Worm (Caenorhabditis elegans) whole organism, L3 larva: ENCODE measurements around the gene F40A3.2.
A peak's percentile ranks its signal among the peaks of the same experiment; 100 is the strongest.

ENCODE experiments used
- R02D3.7 ChIP-seq: fragments of 150-350 bp; optimal IDR thresholded peaks from 2 replicates; lab custom pipeline; 2014; ENCODE audit warnings: missing biosample characterization, missing genetic modification characterization
- aly-2 ChIP-seq: fragments of 150-350 bp; optimal IDR thresholded peaks from 2 replicates; lab custom pipeline; 2014; ENCODE audit warnings: missing biosample characterization, missing genetic modification characterization
- ceh-28 ChIP-seq: fragments of 150-350 bp; optimal IDR thresholded peaks from 2 replicates; lab custom pipeline; 2014; ENCODE audit warnings: missing biosample characterization, missing genetic modification reagents, missing genetic modification characterization
- ceh-82 ChIP-seq: fragments of 150-350 bp; optimal IDR thresholded peaks from 2 replicates; lab custom pipeline; 2014; ENCODE audit warnings: missing biosample characterization, missing genetic modification characterization
- daf-12 ChIP-seq: fragments of 150-350 bp; optimal IDR thresholded peaks from 2 replicates; lab custom pipeline; 2014; ENCODE audit warnings: missing biosample characterization, missing genetic modification reagents, missing genetic modification characterization
- egl-27 ChIP-seq: sonication (generic microtip); optimal IDR thresholded peaks from 4 replicates; lab custom pipeline; 2017; ENCODE audit warnings: missing biosample characterization, missing genetic modification reagents, missing genetic modification characterization
- egl-5 ChIP-seq: fragments of 150-350 bp; optimal IDR thresholded peaks from 2 replicates; lab custom pipeline; 2017; ENCODE audit warnings: missing biosample characterization, missing genetic modification reagents, missing genetic modification characterization, inconsistent platforms
- elt-2 ChIP-seq: sonication (generic microtip); optimal IDR thresholded peaks from 2 replicates; lab custom pipeline; 2016; ENCODE audit warnings: missing genetic modification reagents, mild to moderate bottlenecking, missing genetic modification characterization, missing compliant biosample characterization
- fkh-10 ChIP-seq: sonication (generic microtip); optimal IDR thresholded peaks from 2 replicates; lab custom pipeline; 2017; ENCODE audit warnings: missing biosample characterization, missing genetic modification reagents, missing genetic modification characterization
- fkh-2 ChIP-seq: fragments of 150-350 bp; optimal IDR thresholded peaks from 2 replicates; lab custom pipeline; 2014; ENCODE audit warnings: missing biosample characterization, missing genetic modification reagents, missing genetic modification characterization
- hmg-11 ChIP-seq: sonication (generic microtip); optimal IDR thresholded peaks from 2 replicates; lab custom pipeline; 2016; ENCODE audit warnings: missing genetic modification characterization, missing compliant biosample characterization
- lin-39 ChIP-seq: fragments of 150-350 bp; optimal IDR thresholded peaks from 2 replicates; lab custom pipeline; 2018; ENCODE audit warnings: missing biosample characterization, missing genetic modification reagents, missing genetic modification characterization
- lsy-12 ChIP-seq: sonication (generic microtip); optimal IDR thresholded peaks from 2 replicates; lab custom pipeline; 2016; ENCODE audit warnings: mild to moderate bottlenecking, missing genetic modification characterization, missing compliant biosample characterization
- mdl-1 ChIP-seq: fragments of 150-350 bp; optimal IDR thresholded peaks from 2 replicates; lab custom pipeline; 2014; ENCODE audit warnings: missing biosample characterization, missing genetic modification characterization
- nfya-1 ChIP-seq: sonication (generic microtip); optimal IDR thresholded peaks from 2 replicates; lab custom pipeline; 2017; ENCODE audit warnings: missing genetic modification characterization, mild to moderate bottlenecking, missing compliant biosample characterization, antibody characterized with exemption, moderate library complexity; ENCODE audit not compliant: insufficient read depth
- nhr-11 ChIP-seq: fragments of 150-350 bp; optimal IDR thresholded peaks from 2 replicates; lab custom pipeline; 2014; ENCODE audit warnings: missing biosample characterization, missing genetic modification characterization
- nhr-23 ChIP-seq: fragments of 150-350 bp; optimal IDR thresholded peaks from 2 replicates; lab custom pipeline; 2014; ENCODE audit warnings: missing biosample characterization, missing genetic modification reagents, missing genetic modification characterization
- nhr-237 ChIP-seq: fragments of 150-350 bp; optimal IDR thresholded peaks from 2 replicates; lab custom pipeline; 2014; ENCODE audit warnings: missing biosample characterization, missing genetic modification characterization
- nhr-28 ChIP-seq: fragments of 150-350 bp; optimal IDR thresholded peaks from 2 replicates; lab custom pipeline; 2014; ENCODE audit warnings: missing biosample characterization, missing genetic modification characterization
- nhr-67 ChIP-seq: fragments of 150-350 bp; optimal IDR thresholded peaks from 2 replicates; lab custom pipeline; 2014; ENCODE audit warnings: missing biosample characterization, missing genetic modification characterization
- nhr-76 ChIP-seq: fragments of 150-350 bp; sonication (generic microtip); optimal IDR thresholded peaks from 5 replicates; lab custom pipeline; 2014; ENCODE audit warnings: missing biosample characterization, missing genetic modification characterization
- nhr-77 ChIP-seq: fragments of 150-350 bp; optimal IDR thresholded peaks from 2 replicates; lab custom pipeline; 2014; ENCODE audit warnings: missing biosample characterization, missing genetic modification characterization
- pha-4 ChIP-seq: fragments of 150-350 bp; optimal IDR thresholded peaks from 2 replicates; lab custom pipeline; 2014; ENCODE audit warnings: missing biosample characterization, missing genetic modification reagents, missing genetic modification characterization
- pqm-1 ChIP-seq: fragments of 150-350 bp; optimal IDR thresholded peaks from 2 replicates; lab custom pipeline; 2017; ENCODE audit warnings: missing biosample characterization, missing genetic modification characterization, inconsistent platforms
- sea-2 ChIP-seq: fragments of 150-350 bp; sonication (generic microtip); optimal IDR thresholded peaks from 4 replicates; lab custom pipeline; 2014; ENCODE audit warnings: missing biosample characterization, missing genetic modification reagents, missing genetic modification characterization
- skn-1 ChIP-seq: fragments of 150-350 bp; optimal IDR thresholded peaks from 2 replicates; lab custom pipeline; 2014; ENCODE audit warnings: missing biosample characterization, missing genetic modification characterization
- snpc-4 ChIP-seq: fragments of 150-350 bp; optimal IDR thresholded peaks from 2 replicates; lab custom pipeline; 2014; ENCODE audit warnings: missing biosample characterization, missing genetic modification characterization
- unc-39 ChIP-seq: sonication (generic microtip); optimal IDR thresholded peaks from 4 replicates; lab custom pipeline; 2017; ENCODE audit warnings: missing biosample characterization, missing genetic modification characterization
- unc-62 ChIP-seq: fragments of 150-350 bp; sonication (generic microtip); optimal IDR thresholded peaks from 4 replicates; lab custom pipeline; 2014; ENCODE audit warnings: missing biosample characterization, missing genetic modification reagents, missing genetic modification characterization

The F40A3.2 gene

DNA sequence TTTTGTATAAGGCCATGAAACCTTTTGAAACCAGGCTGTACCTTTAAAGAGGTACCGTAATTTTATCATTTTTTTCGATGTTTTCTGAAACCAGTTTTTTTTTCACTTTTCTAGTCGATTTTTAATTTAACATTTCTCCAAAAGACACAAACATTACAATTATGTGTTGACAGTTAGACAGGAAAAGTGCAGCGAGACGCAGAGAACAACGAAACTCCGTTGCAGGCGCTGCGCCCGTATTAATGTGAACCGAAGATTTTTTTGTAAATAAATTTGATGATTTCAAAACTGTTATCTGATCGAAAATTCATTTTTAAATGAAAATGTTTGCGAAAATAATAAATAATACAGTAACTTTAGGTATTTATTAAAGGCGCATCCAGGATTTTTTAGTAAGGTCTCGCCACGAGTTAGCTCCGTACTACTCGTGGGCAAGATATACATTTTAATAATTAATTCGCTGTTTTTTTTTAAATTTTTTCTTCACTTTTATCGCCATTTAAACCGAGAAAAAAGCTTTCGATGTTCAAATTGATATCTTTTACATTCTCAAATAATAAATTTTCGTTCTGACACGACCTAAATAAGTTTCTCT, 1.7 kb upstream of the F40A3.2 start, which contains the start of gene F40A3.3:
Gene F40A3.3 (plus strand): TSS at position 564 of the 595 bp plus-strand sequence.
- peak; percentile 25 for TF ChIP-seq nfya-1 (tag; lab: Kevin White, UChicago)
- TF ChIP-seq ceh-28 (tag; lab: Kevin White, UChicago) = no peak
- peak; percentile 17 for TF ChIP-seq elt-2 (tag; lab: Kevin White, UChicago)
- TF ChIP-seq hmg-11 (tag; lab: Kevin White, UChicago) = no peak
- no peak for TF ChIP-seq unc-62 (GFP tag; lab: Kevin White, UChicago)
- peak; percentile 70 for TF ChIP-seq pha-4 (tag; lab: Kevin White, UChicago)
- TF ChIP-seq, all 47 proteins: peak for 3

DNA sequence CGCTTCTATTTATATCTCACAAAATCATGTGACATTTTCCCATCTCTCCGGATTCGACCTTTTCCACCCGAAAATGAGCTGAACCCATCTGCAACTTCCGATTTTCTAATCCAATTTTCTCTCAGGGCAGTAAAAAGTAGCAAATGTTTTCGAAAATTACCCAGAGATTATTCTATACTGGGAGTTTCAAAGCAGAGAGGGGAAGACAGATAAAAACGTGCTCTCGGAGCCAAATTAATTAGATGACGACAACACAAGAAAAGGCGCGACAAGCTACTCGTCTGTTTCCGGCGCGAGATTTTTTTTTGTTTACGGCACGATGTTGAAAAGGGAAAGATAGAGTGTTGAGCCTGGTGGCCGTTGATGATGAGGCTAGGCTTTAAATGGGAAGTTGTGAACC, 5.7 kb downstream of the F40A3.2 start:
- TF ChIP-seq R02D3.7 (no peak), skn-1 (tag; lab: Kevin White, UChicago) (no peak), daf-12 (tag; lab: Kevin White, UChicago) (no peak), egl-27 (tag; lab: Kevin White, UChicago) (no peak), nhr-76 (tag; lab: Kevin White, UChicago) (no peak), lsy-12 (no peak), lin-39 (tag; lab: Kevin White, UChicago) (peak; percentile 12)
- TF ChIP-seq, all 47 proteins: peak for 1

DNA sequence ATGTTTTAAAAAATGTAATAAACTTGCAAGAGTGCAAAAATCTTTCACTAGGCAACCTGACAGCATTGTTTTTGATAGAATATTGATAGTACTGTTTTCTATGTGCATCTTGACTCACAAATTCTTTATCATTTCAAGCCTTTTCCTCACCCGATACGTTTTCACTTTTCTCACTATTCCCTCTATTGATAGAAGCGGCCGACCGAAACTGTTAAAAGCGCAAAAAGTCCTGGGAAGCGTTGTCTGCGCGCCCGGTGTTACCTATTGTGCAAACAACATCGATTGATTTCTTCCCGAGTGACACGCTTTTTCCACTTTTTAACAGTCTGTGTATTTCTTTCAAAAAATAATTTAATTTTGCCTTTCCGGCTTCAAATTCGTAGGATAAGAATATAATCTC, 9.3 kb downstream of the F40A3.2 start:
- TF ChIP-seq nhr-77 (tag; lab: Kevin White, UChicago) (no peak), nhr-67 (tag; lab: Kevin White, UChicago) (no peak), pha-4 (tag; lab: Kevin White, UChicago) (peak; percentile 50), pqm-1 (tag; lab: Kevin White, UChicago) (peak; percentile 77), elt-2 (tag; lab: Kevin White, UChicago) (peak; percentile 48), snpc-4 (tag; lab: Kevin White, UChicago) (peak; percentile 47)

DNA sequence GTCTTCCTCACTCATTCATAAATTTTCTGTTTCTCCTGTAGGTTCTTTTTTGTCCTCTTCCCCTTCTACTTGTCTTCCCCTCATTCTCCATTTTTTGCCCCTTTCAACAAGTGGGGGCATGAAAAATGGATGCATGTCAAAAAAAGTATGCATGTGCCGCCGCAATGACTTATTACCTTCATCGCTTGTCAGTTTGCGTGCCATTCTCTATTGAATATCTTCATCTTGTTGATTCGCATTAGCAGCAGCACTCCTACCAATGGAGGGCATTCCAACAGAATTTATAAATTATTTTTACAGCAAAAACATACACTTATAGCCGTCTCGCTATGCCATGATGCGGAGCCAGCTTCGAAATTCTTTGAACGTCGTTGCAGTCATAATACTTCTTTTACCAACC, 12.5 kb downstream of the F40A3.2 start, which contains the start of gene F40A3.1:
Gene F40A3.1 (plus strand): TSS at position 301 of the 400 bp plus-strand sequence.
- TF ChIP-seq lin-39 (tag; lab: Kevin White, UChicago) (peak; percentile 52), ceh-82 (tag; lab: Kevin White, UChicago) (no peak), nhr-237 (tag; lab: Kevin White, UChicago) (no peak)

DNA sequence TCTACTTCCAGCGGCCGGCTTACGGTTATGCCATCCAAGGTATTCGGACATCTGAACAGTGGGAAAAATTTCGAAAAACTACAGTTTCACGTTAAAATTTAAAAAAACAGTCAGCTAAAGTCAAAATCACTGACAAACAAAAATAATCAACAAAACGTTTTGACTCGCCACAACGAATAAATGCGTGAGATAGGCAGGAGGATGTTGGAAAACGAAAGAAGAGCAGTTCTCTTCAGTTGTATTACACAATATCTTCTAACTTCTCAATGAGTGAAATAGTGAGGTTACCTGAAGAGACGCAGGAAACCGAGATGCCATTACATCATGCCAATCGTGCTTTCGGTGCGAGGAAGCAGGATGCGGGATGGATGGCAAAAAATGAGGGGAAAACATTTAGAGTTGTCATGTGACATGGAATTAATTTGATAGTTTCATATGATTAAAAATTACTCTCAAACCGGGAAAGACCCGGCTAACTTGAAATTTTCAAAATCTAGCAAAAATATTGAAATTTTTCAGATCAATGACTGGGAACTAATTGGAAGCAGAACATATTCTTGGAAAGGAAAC, 15.2 kb downstream of the F40A3.2 start, which contains the start of gene F40A3.6:
Gene F40A3.6 (minus strand): TSS at position 51 of the 570 bp plus-strand sequence.
- TF ChIP-seq fkh-2 (no peak), skn-1 (tag; lab: Kevin White, UChicago) (no peak), nhr-23 (tag; lab: Kevin White, UChicago) (no peak), fkh-10 (GFP tag; lab: Kevin White, UChicago) (no peak), egl-5 (tag; lab: Kevin White, UChicago) (peak; percentile 78), mdl-1 (tag; lab: Kevin White, UChicago) (no peak), nhr-237 (tag; lab: Kevin White, UChicago) (no peak), lin-39 (tag; lab: Kevin White, UChicago) (peak; percentile 13), nfya-1 (tag; lab: Kevin White, UChicago) (peak; percentile 37)

DNA sequence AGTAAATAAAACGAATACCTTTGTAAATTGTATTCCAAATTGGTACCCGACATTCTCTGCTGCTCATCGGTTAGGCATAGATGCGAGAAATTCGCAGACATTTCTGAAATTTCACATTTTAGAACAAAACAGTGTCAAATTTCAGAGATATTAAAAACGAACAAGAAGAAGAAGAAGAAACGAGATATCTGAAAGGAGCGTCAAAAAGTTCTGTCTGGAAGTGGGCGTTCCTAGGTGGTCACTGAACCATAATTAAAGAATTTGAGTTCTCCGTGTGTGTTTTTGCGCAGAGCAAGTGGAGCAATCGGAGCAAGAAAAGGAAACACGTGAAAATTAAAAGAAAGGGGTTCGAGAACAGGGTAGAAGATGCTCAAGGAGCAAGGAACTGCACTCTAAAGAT, 21.0 kb downstream of the F40A3.2 start, which contains the start of gene F40A3.7:
Gene F40A3.7 (minus strand): TSS at position 101 of the 400 bp plus-strand sequence.
- no peak for TF ChIP-seq nfya-1 (tag; lab: Kevin White, UChicago)
- TF ChIP-seq sea-2 (GFP tag; lab: Kevin White, UChicago) = no peak
- no peak for TF ChIP-seq nhr-23 (tag; lab: Kevin White, UChicago)
- TF ChIP-seq nhr-28 (tag; lab: Kevin White, UChicago) = no peak
- TF ChIP-seq unc-39 (tag; lab: Kevin White, UChicago) = no peak
- TF ChIP-seq daf-12 (tag; lab: Kevin White, UChicago) = no peak
- TF ChIP-seq nhr-67 (tag; lab: Kevin White, UChicago) = no peak
- TF ChIP-seq hmg-11 (tag; lab: Kevin White, UChicago) = no peak
- TF ChIP-seq nhr-11 = no peak
- no peak for TF ChIP-seq mdl-1 (tag; lab: Kevin White, UChicago)
- no peak for TF ChIP-seq aly-2 (tag; lab: Kevin White, UChicago)
